Fruit fly (Drosophila melanogaster): Measurements from ENCODE around the gene CG33285.

The CG33285 gene

DNA sequence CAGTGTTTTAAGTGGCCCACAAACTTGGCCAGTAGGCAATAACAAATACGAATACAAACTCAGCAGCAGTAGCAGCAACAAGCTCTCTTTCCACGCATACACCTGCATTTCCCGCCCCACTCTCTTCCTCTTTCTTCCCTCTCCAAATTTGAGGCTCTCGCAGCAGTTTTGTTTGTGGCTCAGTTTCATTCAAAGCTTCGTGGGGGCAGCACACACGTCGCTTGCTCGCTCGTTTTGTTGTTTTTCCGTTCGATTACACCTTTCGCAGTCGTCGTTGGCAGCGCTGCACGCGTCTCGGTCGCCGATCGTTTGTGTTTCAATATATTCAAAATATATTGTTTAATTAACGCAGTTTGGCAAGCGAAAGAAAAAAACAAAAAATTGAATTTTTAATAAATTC is 30.1 kb downstream of the CG33285 start (continued):
- peak; percentile 72; the same call in 2 of the 3 replicates for TF ChIP-seq CG11456 (GFP tag; IDR thresholded peaks at IDR 0.05)
- no peak for TF ChIP-seq z (GFP tag; IDR thresholded peaks at IDR 0.05)
- TF ChIP-seq CG17359 (tag; optimal IDR thresholded peaks at IDR 0.05): no peak
- no peak for TF ChIP-seq dmrt99B (tag; optimal IDR thresholded peaks at IDR 0.05)
- TF ChIP-seq mirr (GFP tag; optimal IDR thresholded peaks at IDR 0.05): peak; percentile 47
- TF ChIP-seq Bgb (GFP tag; IDR thresholded peaks at IDR 0.05; ENCODE audit: partially characterized antibody): peak; percentile 53; the same call in 1 of the 2 replicates
- TF ChIP-seq CG4360 (GFP tag; IDR thresholded peaks at IDR 0.05): peak; percentile 62
- peak; percentile 57; the same call in 2 of the 3 replicates for TF ChIP-seq sr (GFP tag; IDR thresholded peaks at IDR 0.05)
- TF ChIP-seq slbo (GFP tag; IDR thresholded peaks at IDR 0.05): 0 out of 2 replicates have a peak, but pooled peaks have one; percentile 7
- no peak for TF ChIP-seq CG10267 (tag; optimal IDR thresholded peaks at IDR 0.05)
- TF ChIP-seq CG3163 (GFP tag; optimal IDR thresholded peaks at IDR 0.05): peak; percentile 55
- no peak for TF ChIP-seq gsb (GFP tag; IDR thresholded peaks at IDR 0.05)
- TF ChIP-seq Abd-B (GFP tag; optimal IDR thresholded peaks at IDR 0.05): no peak
- TF ChIP-seq CG12236 (GFP tag; optimal IDR thresholded peaks at IDR 0.05): no peak
- TF ChIP-seq cas (GFP tag; IDR thresholded peaks at IDR 0.05): no peak
- TF ChIP-seq CG10321 (GFP tag; IDR thresholded peaks at IDR 0.05): no peak
- TF ChIP-seq B-H1 (GFP tag; IDR thresholded peaks at IDR 0.05): no peak
- TF ChIP-seq slp2 (GFP tag; optimal IDR thresholded peaks at IDR 0.05): no peak
- no peak for TF ChIP-seq hbn (GFP tag; IDR thresholded peaks at IDR 0.05; ENCODE audit: partially characterized antibody)
- TF ChIP-seq dysf (GFP tag; IDR thresholded peaks at IDR 0.05): no peak
- no peak for TF ChIP-seq ind (GFP tag; optimal IDR thresholded peaks at IDR 0.05)
- peak; percentile 58 for TF ChIP-seq CG10543 (GFP tag; optimal IDR thresholded peaks at IDR 0.05)
- no peak for TF ChIP-seq Usf (GFP tag; optimal IDR thresholded peaks at IDR 0.05)
- no peak for TF ChIP-seq Nf-YB (GFP tag; optimal IDR thresholded peaks at IDR 0.05)
- TF ChIP-seq CG7372 (GFP tag; IDR thresholded peaks at IDR 0.05): no peak
- TF ChIP-seq ken (GFP tag; IDR thresholded peaks at IDR 0.05): no peak
- TF ChIP-seq chif (GFP tag; optimal IDR thresholded peaks at IDR 0.05): no peak
- TF ChIP-seq Gug (GFP tag; IDR thresholded peaks at IDR 0.05): no peak
- peak; percentile 30; the same call in 1 of the 2 replicates for TF ChIP-seq ato (GFP tag; IDR thresholded peaks at IDR 0.05; ENCODE audit: partially characterized antibody)
- TF ChIP-seq Trl (optimal IDR thresholded peaks at IDR 0.05): peak; percentile 74 to 75
- peak; percentile 30 for TF ChIP-seq Trl (GFP tag; optimal IDR thresholded peaks at IDR 0.05)
- TF ChIP-seq btn (GFP tag; optimal IDR thresholded peaks at IDR 0.05): no peak
- peak; percentile 93 for TF ChIP-seq crol (GFP tag; IDR thresholded peaks at IDR 0.05)
- TF ChIP-seq CG7987 (GFP tag; optimal IDR thresholded peaks at IDR 0.05): peak; percentile 24
- no peak for TF ChIP-seq Elba2 (GFP tag; optimal IDR thresholded peaks at IDR 0.05)
- peak; percentile 22 for TF ChIP-seq ftz-f1 (GFP tag; optimal IDR thresholded peaks at IDR 0.05)
- 0 out of 2 replicates have a peak, but pooled peaks have one; percentile 24 for TF ChIP-seq sna (GFP tag; IDR thresholded peaks at IDR 0.05; ENCODE audit: partially characterized antibody)
- no peak for TF ChIP-seq CG9932 (GFP tag; IDR thresholded peaks at IDR 0.05)
- TF ChIP-seq bowl (GFP tag; IDR thresholded peaks at IDR 0.05): peak; percentile 53; the same call in 1 of the 2 replicates
- peak; percentile 69 for TF ChIP-seq CG32532 (GFP tag; IDR thresholded peaks at IDR 0.05)
- no peak for TF ChIP-seq odd (GFP tag; optimal IDR thresholded peaks at IDR 0.05)
- no peak for TF ChIP-seq CG13775 (GFP tag; optimal IDR thresholded peaks at IDR 0.05)
- TF ChIP-seq CG6813 (GFP tag; optimal IDR thresholded peaks at IDR 0.05): no peak
- no peak for TF ChIP-seq ash1 (GFP tag; optimal IDR thresholded peaks at IDR 0.05)
- TF ChIP-seq Fer1 (GFP tag; optimal IDR thresholded peaks at IDR 0.05): peak; percentile 7
- no peak for TF ChIP-seq maf-S (GFP tag; optimal IDR thresholded peaks at IDR 0.05)
- TF ChIP-seq Mad (GFP tag; optimal IDR thresholded peaks at IDR 0.05): no peak
- TF ChIP-seq Hr39 (optimal IDR thresholded peaks at IDR 0.05): no peak
- no peak for TF ChIP-seq Ets97D (GFP tag; optimal IDR thresholded peaks at IDR 0.05)
- TF ChIP-seq oc (tag; optimal IDR thresholded peaks at IDR 0.05): peak; percentile 45
- no peak for TF ChIP-seq CG5245 (GFP tag; optimal IDR thresholded peaks at IDR 0.05)
- TF ChIP-seq stc (GFP tag; IDR thresholded peaks at IDR 0.05): peak; percentile 29; the same call in 1 of the 2 replicates

Measured in whole organism, embryonic.